Fruit fly (Drosophila melanogaster) whole organism, prepupa: ENCODE data around the gene Gdh.

Experiments used
- Blimp-1 ChIP-seq: fragments of 200-800 bp; sonication (Bioruptor generic); optimal IDR thresholded peaks from 3 replicates; lab custom pipeline; 2017; ENCODE audit warnings: missing biosample characterization, missing genetic modification characterization, mild to moderate bottlenecking, moderate library complexity, missing genetic modification reagents
- CG15336 ChIP-seq: fragments of 200-800 bp; sonication (Bioruptor generic); IDR thresholded peaks from 2 replicates; pipeline ENCODE4 v1.3.6; 2022; ENCODE audit warnings: missing biosample characterization, missing genetic modification characterization
- CG34406 ChIP-seq: fragments of 200-800 bp; sonication (Bioruptor generic); optimal IDR thresholded peaks from 3 replicates; lab custom pipeline; 2016; ENCODE audit warnings: missing biosample characterization, missing genetic modification characterization
- Sox14 ChIP-seq: fragments of 200-800 bp; sonication (Bioruptor generic); optimal IDR thresholded peaks from 3 replicates; lab custom pipeline; 2016; ENCODE audit warnings: missing biosample characterization, missing genetic modification characterization
- achi ChIP-seq: fragments of 200-800 bp; sonication (Bioruptor generic); optimal IDR thresholded peaks from 3 replicates; lab custom pipeline; 2016; ENCODE audit warnings: missing biosample characterization, missing genetic modification characterization

dm6 chr3R:23962781-23963222 is 19.9 kb upstream of the Gdh start, which contains the start of gene CG31140:
- TF ChIP-seq Blimp-1 (no peak), Sox14 (GFP tag; lab: Kevin White, UChicago) (no peak), achi (no peak), CG34406 (GFP tag; lab: Kevin White, UChicago) (no peak), CG15336 (peak; percentile 21; the same call in 1 of the 2 replicates)
